Fruit fly (Drosophila melanogaster): Measurements from ENCODE around the gene CG14391.
A peak's percentile ranks its signal among the peaks of the same experiment; 100 is the strongest.

The CG14391 gene

dm6 chr3R:12723759-12724158 is 29.1 kb upstream of the CG14391 start (continued):
- TF ChIP-seq nom (GFP tag; optimal IDR thresholded peaks at IDR 0.05) (no peak), dpn (GFP tag; optimal IDR thresholded peaks at IDR 0.05) (peak in 1 of 2 experiments; percentile 15), cg (GFP tag; optimal IDR thresholded peaks at IDR 0.05) (no peak), Dp (GFP tag; optimal IDR thresholded peaks at IDR 0.05) (peak; percentile 9), jumu (GFP tag; optimal IDR thresholded peaks at IDR 0.05) (no peak), CG17186 (GFP tag; optimal IDR thresholded peaks at IDR 0.05) (no peak), CrebB (tag; optimal IDR thresholded peaks at IDR 0.05) (no peak), CG10274 (GFP tag; optimal IDR thresholded peaks at IDR 0.05) (no peak), wdn (GFP tag; IDR thresholded peaks at IDR 0.05) (no peak), Dad (GFP tag; optimal IDR thresholded peaks at IDR 0.05) (no peak), CG17359 (tag; optimal IDR thresholded peaks at IDR 0.05) (peak; percentile 45), chif (GFP tag; optimal IDR thresholded peaks at IDR 0.05) (no peak), CG12219 (GFP tag; optimal IDR thresholded peaks at IDR 0.05) (no peak), CG6791 (GFP tag; IDR thresholded peaks at IDR 0.05; ENCODE audit: partially characterized antibody) (no peak), HLH3B (GFP tag; IDR thresholded peaks at IDR 0.05) (no peak), CHES-1-like (GFP tag; optimal IDR thresholded peaks at IDR 0.05) (no peak), CG13287 (GFP tag; IDR thresholded peaks at IDR 0.05; ENCODE audit: partially characterized antibody) (no peak), HmgZ (tag; optimal IDR thresholded peaks at IDR 0.05) (peak; percentile 2), Doc3 (GFP tag; IDR thresholded peaks at IDR 0.05; ENCODE audit: partially characterized antibody) (no peak), CG8388 (GFP tag; optimal IDR thresholded peaks at IDR 0.05) (peak; percentile 49), Gug (GFP tag; IDR thresholded peaks at IDR 0.05) (no peak), Dfd (GFP tag; optimal IDR thresholded peaks at IDR 0.05) (no peak), stc (GFP tag; IDR thresholded peaks at IDR 0.05) (no peak), Atf6 (GFP tag; IDR thresholded peaks at IDR 0.05) (no peak), fd96Cb (tag; optimal IDR thresholded peaks at IDR 0.05) (no peak), Med (GFP tag) (peak; percentile 80), gce (GFP tag; IDR thresholded peaks at IDR 0.05) (no peak), CG12155 (GFP tag; optimal IDR thresholded peaks at IDR 0.05) (no peak), CG9437 (GFP tag; optimal IDR thresholded peaks at IDR 0.05) (no peak), eve (GFP tag; optimal IDR thresholded peaks at IDR 0.05) (no peak), CG13296 (GFP tag; optimal IDR thresholded peaks at IDR 0.05) (no peak), E2f1 (GFP tag; IDR thresholded peaks at IDR 0.05) (no peak), btn (GFP tag; optimal IDR thresholded peaks at IDR 0.05) (no peak), dati (GFP tag; IDR thresholded peaks at IDR 0.05) (no peak), Sry-β (GFP tag; optimal IDR thresholded peaks at IDR 0.05) (no peak), klu (GFP tag; IDR thresholded peaks at IDR 0.05) (no peak), CG4707 (GFP tag; optimal IDR thresholded peaks at IDR 0.05) (no peak), dimm (GFP tag; IDR thresholded peaks at IDR 0.05) (no peak), Sox100B (GFP tag; optimal IDR thresholded peaks at IDR 0.05) (no peak), tup (GFP tag; optimal IDR thresholded peaks at IDR 0.05) (no peak), CG30431 (GFP tag; optimal IDR thresholded peaks at IDR 0.05) (no peak), HLH54F (GFP tag; optimal IDR thresholded peaks at IDR 0.05) (no peak), az2 (GFP tag; optimal IDR thresholded peaks at IDR 0.05) (no peak), Max (GFP tag; optimal IDR thresholded peaks at IDR 0.05) (no peak), ken (GFP tag; IDR thresholded peaks at IDR 0.05) (no peak), nerfin-1 (tag; optimal IDR thresholded peaks at IDR 0.05) (no peak), gem (tag; optimal IDR thresholded peaks at IDR 0.05) (peak; percentile 39), CG13775 (GFP tag; optimal IDR thresholded peaks at IDR 0.05) (no peak), Bteb2 (GFP tag; optimal IDR thresholded peaks at IDR 0.05) (no peak), CG10979 (tag; optimal IDR thresholded peaks at IDR 0.05) (no peak), CG1233 (GFP tag; optimal IDR thresholded peaks at IDR 0.05) (no peak), CG17612 (GFP tag; IDR thresholded peaks at IDR 0.05) (no peak)
